Worm (Caenorhabditis elegans): ENCODE data around the gene R05A10.3.

ce11 chrIV:14177058-14177457, 785 bp upstream of the R05A10.3 start, which contains the start of gene R05A10.2:
- TF ChIP-seq unc-62 (GFP tag; optimal IDR thresholded peaks at IDR 0.05) (no peak), nhr-2 (tag; optimal IDR thresholded peaks at IDR 0.05) (no peak), bed-3 (GFP tag; optimal IDR thresholded peaks at IDR 0.05) (no peak), nhr-237 (tag; optimal IDR thresholded peaks at IDR 0.05) (no peak), M03D4.4 (tag; optimal IDR thresholded peaks at IDR 0.05) (no peak), ztf-11 (tag; optimal IDR thresholded peaks at IDR 0.05) (no peak)
